Worm (Caenorhabditis elegans) whole organism, L4 larva: ENCODE results near the gene C14A4.6.

Source experiments
- F49E8.2 ChIP-seq: sonication (generic microtip); optimal IDR thresholded peaks from 2 replicates; lab custom pipeline; 2016; ENCODE audit warnings: missing compliant biosample characterization, mild to moderate bottlenecking, missing genetic modification characterization, borderline replicate concordance
- daf-12 ChIP-seq: fragments of 150-350 bp; optimal IDR thresholded peaks from 2 replicates; lab custom pipeline; 2014; ENCODE audit warnings: missing biosample characterization, missing genetic modification reagents, missing genetic modification characterization
- lin-39 ChIP-seq: fragments of 150-350 bp; optimal IDR thresholded peaks from 2 replicates; lab custom pipeline; 2014; ENCODE audit warnings: missing biosample characterization, missing genetic modification reagents, missing genetic modification characterization
- zfp-3 ChIP-seq: fragments of 200-800 bp; sonication (Bioruptor generic); conservative IDR thresholded peaks from 2 replicates; pipeline ENCODE4 v1.3.6; 2022; ENCODE audit warnings: missing genetic modification reagents, missing genetic modification characterization, missing compliant biosample characterization

ce11 chrII:10571967-10572366 lies 22.6 kb downstream of the C14A4.6 start, which contains the start of gene C06A1.3:
- TF ChIP-seq zfp-3 (GFP tag; lab: Robert Waterston, UW): no peak
- no peak for TF ChIP-seq daf-12
- no peak for TF ChIP-seq F49E8.2 (tag; lab: Kevin White, UChicago)
- TF ChIP-seq lin-39: no peak
